Fruit fly (Drosophila melanogaster) Kc167 (cell line): Measurements from ENCODE around the gene Gbs-76A.

Experiments
- Myc ChIP-seq: fragments of >200 bp; optimal IDR thresholded peaks from 2 replicates; lab custom pipeline; 2017; ENCODE audit warnings: missing external identifiers
- Sin3A ChIP-seq: fragments of >200 bp; optimal IDR thresholded peaks from 2 replicates; lab custom pipeline; 2018; ENCODE audit warnings: missing external identifiers
- h ChIP-seq: fragments of >200 bp; optimal IDR thresholded peaks from 3 replicates; lab custom pipeline; 2018; ENCODE audit warnings: missing external identifiers
- insv ChIP-seq: fragments of >200 bp; optimal IDR thresholded peaks from 3 replicates; lab custom pipeline; 2018; ENCODE audit warnings: missing external identifiers
- psq ChIP-seq: fragments of >200 bp; optimal IDR thresholded peaks from 2 replicates; lab custom pipeline; 2017; ENCODE audit warnings: missing external identifiers
- ttk ChIP-seq: sonication (Bioruptor generic); optimal IDR thresholded peaks from 2 replicates; lab custom pipeline; 2017; ENCODE audit warnings: missing external identifiers

The Gbs-76A gene

DNA sequence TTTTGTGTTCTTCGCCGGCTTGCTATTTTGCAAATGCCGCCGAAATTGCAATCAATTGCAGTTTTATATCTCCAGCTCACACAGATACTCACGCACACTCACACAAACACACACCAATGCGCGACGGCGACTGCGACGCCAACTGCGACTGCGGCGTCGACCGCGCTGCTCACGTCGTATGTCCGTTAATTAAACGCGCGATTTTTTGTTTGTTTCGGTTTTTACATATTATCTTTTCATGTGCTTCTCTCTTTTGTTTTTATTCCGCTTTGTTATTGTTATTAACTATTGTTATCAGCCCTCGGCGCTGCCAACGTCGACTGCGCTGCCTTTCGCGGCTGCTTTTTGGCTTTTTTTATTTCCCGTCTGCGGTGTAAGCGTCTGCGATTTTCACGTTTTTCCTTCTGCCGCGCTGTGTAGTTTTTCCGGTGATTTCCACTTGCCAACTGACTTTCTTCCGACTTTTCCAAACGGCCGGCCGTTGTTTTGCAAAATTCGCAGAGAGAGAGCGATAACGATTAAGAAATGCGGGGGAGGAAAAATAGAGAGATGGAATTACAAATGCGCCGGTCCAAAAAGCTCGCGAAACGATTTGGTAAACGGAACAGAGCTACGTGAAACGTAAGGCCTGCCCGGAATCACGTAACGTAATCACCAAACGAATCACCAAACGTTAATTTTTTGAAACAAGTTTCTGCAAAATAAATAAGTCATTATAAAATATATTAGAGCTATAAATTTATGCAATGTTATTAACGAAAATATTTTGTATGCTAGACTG, 57.5 kb downstream of the Gbs-76A start, which contains the start of gene fz2:
fz2 (minus strand) TSS at position 452 of the 781 bp plus-strand sequence.
- TF ChIP-seq h (lab: Kevin White, UChicago), result no peak

DNA sequence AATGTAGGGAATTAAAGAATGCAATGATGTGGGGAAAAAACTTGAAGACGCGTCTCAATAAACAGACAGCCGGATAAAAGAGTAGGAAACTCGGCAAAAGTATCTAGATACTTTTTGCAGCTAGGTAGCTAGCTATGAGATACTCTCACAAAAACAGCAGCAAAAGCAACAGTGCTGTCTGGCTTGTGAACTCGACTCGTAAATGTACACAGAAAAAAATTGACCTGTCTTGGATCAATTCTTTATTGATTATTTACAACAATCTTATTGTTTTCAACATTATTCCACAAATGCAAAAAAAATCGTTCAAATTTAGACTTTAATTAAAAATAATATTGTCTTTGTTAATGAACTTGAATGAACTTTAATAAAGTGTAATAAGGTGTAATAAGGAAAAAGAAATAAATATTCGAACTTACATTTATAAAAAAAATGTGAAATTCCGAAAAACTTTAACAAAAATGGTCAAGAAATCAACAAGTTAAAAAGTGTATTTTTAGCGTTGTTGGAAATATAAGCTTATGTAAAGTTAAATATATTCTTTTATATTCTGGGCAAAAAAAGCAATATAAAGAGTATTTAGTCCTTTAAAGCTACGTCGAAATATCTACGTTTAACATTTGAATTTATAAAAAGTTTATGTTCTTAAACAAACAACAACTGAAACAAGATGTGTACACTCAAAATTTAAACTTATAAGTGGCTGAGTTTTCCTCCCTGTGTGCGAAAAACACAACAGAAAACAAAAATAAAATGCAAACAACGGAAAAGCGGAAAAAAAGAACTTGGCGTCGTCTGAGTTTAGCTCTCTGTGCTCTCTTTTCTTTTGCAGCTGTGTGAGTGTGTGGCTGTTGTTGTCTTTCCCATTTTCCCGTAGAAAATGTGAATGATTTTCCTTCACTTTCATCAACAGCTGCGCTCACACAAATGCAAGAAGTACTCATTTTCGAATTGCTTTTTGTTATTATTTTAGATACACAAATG, 58.5 kb downstream of the Gbs-76A start:
- TF ChIP-seq h (lab: Kevin White, UChicago) (no peak), insv (lab: Kevin White, UChicago) (no peak), Sin3A (no peak), Myc (lab: Kevin White, UChicago) (no peak), ttk (lab: Kevin White, UChicago) (no peak), psq (lab: Kevin White, UChicago) (no peak)

DNA sequence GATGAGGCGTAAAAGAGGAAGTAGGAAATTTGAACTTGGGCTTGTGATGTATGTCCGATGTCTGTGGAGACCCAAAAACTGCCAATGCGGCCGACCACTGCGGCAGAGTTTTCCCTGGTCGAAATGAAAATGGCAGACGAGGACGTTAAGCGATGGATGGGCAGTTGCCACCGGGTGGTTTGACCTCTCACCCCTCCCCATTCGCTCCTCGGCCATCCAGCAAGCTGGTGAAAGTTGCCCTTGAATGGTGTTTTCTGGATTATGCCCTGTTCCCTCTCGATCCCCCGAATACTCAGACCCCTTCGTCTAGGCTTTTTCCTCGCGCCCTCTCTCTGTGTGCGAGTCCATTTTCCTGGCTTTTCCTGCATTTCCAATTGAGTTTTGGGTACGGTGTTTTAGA, 61.0 kb downstream of the Gbs-76A start:
- no peak for TF ChIP-seq psq (lab: Kevin White, UChicago)
- TF ChIP-seq Myc (lab: Kevin White, UChicago), result no peak
- TF ChIP-seq Sin3A, result no peak
- no peak for TF ChIP-seq h (lab: Kevin White, UChicago)
- no peak for TF ChIP-seq insv (lab: Kevin White, UChicago)
- no peak for TF ChIP-seq ttk (lab: Kevin White, UChicago)
